Worm (Caenorhabditis elegans) whole organism, late embryonic: ENCODE measurements around the gene ufd-1.

Source experiments
- ceh-22 ChIP-seq: sonication (generic microtip); optimal IDR thresholded peaks from 2 replicates; lab custom pipeline; 2017; ENCODE audit warnings: missing biosample characterization, missing genetic modification characterization
- ceh-9 ChIP-seq: sonication (generic microtip); optimal IDR thresholded peaks from 2 replicates; lab custom pipeline; 2016; ENCODE audit warnings: mild to moderate bottlenecking, missing genetic modification characterization, inconsistent platforms, missing compliant biosample characterization
- elt-2 ChIP-seq: sonication (generic microtip); optimal IDR thresholded peaks from 2 replicates; lab custom pipeline; 2016; ENCODE audit warnings: missing genetic modification reagents, missing genetic modification characterization, missing compliant biosample characterization
- elt-4 ChIP-seq: sonication (generic microtip); optimal IDR thresholded peaks from 2 replicates; lab custom pipeline; 2016; ENCODE audit warnings: missing genetic modification characterization, missing compliant biosample characterization
- eyg-1 ChIP-seq: sonication (generic microtip); optimal IDR thresholded peaks from 2 replicates; lab custom pipeline; 2016; ENCODE audit warnings: missing genotype, missing genetic modification characterization, missing compliant biosample characterization
- fax-1 ChIP-seq: sonication (generic microtip); optimal IDR thresholded peaks from 2 replicates; lab custom pipeline; 2016; ENCODE audit warnings: missing genotype, missing genetic modification characterization, missing compliant biosample characterization
- fkh-10 ChIP-seq: fragments of 150-350 bp; optimal IDR thresholded peaks from 2 replicates; lab custom pipeline; 2014; ENCODE audit warnings: missing biosample characterization, missing genetic modification reagents, missing genetic modification characterization
- hlh-13 ChIP-seq: fragments of 200-800 bp; sonication (Bioruptor generic); optimal IDR thresholded peaks from 2 replicates; lab custom pipeline; 2018; ENCODE audit warnings: mild to moderate bottlenecking, missing genetic modification characterization, missing compliant biosample characterization
- hlh-15 ChIP-seq: sonication (generic microtip); optimal IDR thresholded peaks from 2 replicates; lab custom pipeline; 2016; ENCODE audit warnings: missing genetic modification characterization, missing compliant biosample characterization
- pha-4 ChIP-seq: fragments of 150-350 bp; optimal IDR thresholded peaks from 2 replicates; lab custom pipeline; 2018; ENCODE audit warnings: missing biosample characterization, missing genetic modification reagents, missing genetic modification characterization
- tbx-2 ChIP-seq: sonication (generic microtip); optimal IDR thresholded peaks from 2 replicates; lab custom pipeline; 2016; ENCODE audit warnings: missing genetic modification characterization, missing compliant biosample characterization
- unc-3 ChIP-seq, 2 experiments: fragments of 200-800 bp in 1 of 2; sonication (Bioruptor generic) in 1 of 2; sonication (generic microtip) in 1 of 2; conservative IDR thresholded peaks in 1 of 2; optimal IDR thresholded peaks in 1 of 2; 2 replicates each; pipeline versions ENCODE4 v1.3.6 to Lab custom; 2016 to 2022; ENCODE audit warnings: missing compliant biosample characterization in 2 of 2, missing genetic modification characterization in 2 of 2, missing genetic modification reagents in 1 of 2
- unc-86 ChIP-seq: sonication (generic microtip); optimal IDR thresholded peaks from 2 replicates; lab custom pipeline; 2016; ENCODE audit warnings: missing genetic modification characterization, missing compliant biosample characterization

DNA sequence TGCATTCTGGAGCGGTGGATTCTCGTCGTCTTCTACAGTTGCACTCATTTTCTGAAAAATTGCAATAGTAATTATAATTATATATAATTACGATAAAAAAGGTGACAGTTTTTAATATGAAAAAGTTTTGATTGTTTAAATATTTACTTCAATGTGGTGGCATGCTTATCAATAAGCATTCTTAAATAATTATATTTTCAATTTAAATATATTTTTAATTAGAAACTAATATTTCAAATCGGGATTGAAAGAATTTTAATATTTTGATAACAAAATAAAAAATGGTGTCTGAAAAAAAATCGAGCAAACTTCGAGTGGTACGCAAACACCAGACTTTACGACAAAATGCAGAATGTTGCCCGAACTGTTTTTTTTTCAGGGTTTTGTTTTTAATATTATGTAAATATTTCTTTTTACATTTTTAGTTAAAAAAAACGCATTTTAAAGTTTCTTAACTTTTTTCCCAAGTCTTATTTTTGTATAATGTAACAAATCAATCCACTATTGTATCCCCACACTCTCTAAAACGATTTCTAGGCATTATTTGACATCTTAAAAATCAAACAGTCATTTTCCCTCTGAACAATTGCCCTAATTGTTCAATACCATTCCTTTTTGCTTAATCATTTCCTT lies 48.4 kb downstream of the ufd-1 start, which contains the start of the genes C42C1.12 and C42C1.19:
- TF ChIP-seq ceh-9 (tag; lab: Kevin White, UChicago) (no peak), hlh-15 (tag; lab: Kevin White, UChicago) (no peak), unc-86 (tag; lab: Kevin White, UChicago) (no peak), hlh-13 (GFP tag; lab: Kevin White, UChicago) (no peak), ceh-22 (no peak), elt-2 (no peak), elt-4 (no peak), eyg-1 (tag; lab: Kevin White, UChicago) (no peak), tbx-2 (tag; lab: Kevin White, UChicago) (no peak), fkh-10 (GFP tag; lab: Kevin White, UChicago) (no peak), fax-1 (no peak), unc-3 (GFP tag; conservative IDR thresholded peaks at IDR 0.05; lab: Robert Waterston, UW) (no peak), unc-3 (tag; optimal IDR thresholded peaks at IDR 0.05; lab: Kevin White, UChicago) (no peak), pha-4 (no peak)
